Worm (Caenorhabditis elegans): ENCODE measurements around the gene far-1.
A peak's percentile ranks its signal among the peaks of the same experiment; 100 is the strongest.

The far-1 gene

DNA sequence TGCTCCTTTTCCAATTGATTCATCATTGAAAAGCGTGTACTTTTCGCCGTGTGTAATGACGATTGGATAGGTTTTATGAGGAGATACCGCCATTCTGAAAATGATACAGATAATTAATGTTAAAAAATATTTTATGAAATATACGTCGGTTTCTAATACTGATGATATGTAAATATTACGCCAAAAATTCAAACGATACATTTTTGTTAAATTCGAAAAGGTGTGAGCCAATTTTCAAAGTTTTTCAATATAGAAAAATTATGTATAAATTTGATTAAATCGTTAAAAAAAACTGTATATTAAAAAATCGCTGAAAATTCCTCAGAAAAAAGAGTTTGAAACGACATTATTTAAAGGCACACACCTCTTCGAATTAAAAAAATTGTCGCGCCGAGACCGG lies 30.4 kb downstream of the far-1 start, which contains the start of gene ikke-1:
Gene ikke-1, minus strand, starts transcription at position 101 of the 400 bp plus-strand sequence.
- no peak for TF ChIP-seq nhr-28 (tag; optimal IDR thresholded peaks at IDR 0.05)
- TF ChIP-seq nhr-76 (tag; optimal IDR thresholded peaks at IDR 0.05), result no peak
- no peak for TF ChIP-seq lsy-2 (tag; optimal IDR thresholded peaks at IDR 0.05)
- no peak for TF ChIP-seq snpc-4 (tag; optimal IDR thresholded peaks at IDR 0.05)
- TF ChIP-seq tbx-8 (GFP tag; optimal IDR thresholded peaks at IDR 0.05), result no peak
- no peak for TF ChIP-seq blmp-1 (tag; optimal IDR thresholded peaks at IDR 0.05)
- TF ChIP-seq nhr-2 (tag; optimal IDR thresholded peaks at IDR 0.05), result peak; percentile 11
- no peak for TF ChIP-seq flh-1 (GFP tag; optimal IDR thresholded peaks at IDR 0.05)
- no peak for TF ChIP-seq unc-62 (GFP tag; optimal IDR thresholded peaks at IDR 0.05)

- TF ChIP-seq hlh-1 (tag; optimal IDR thresholded peaks at IDR 0.05), result no peak
- TF ChIP-seq nhr-12 (tag; optimal IDR thresholded peaks at IDR 0.05), result no peak
- no peak for TF ChIP-seq pha-4 (tag; optimal IDR thresholded peaks at IDR 0.05)
- TF ChIP-seq nhr-76 (tag; optimal IDR thresholded peaks at IDR 0.05), result no peak
- no peak for TF ChIP-seq bed-3 (GFP tag; optimal IDR thresholded peaks at IDR 0.05)
- TF ChIP-seq M03D4.4 (tag; optimal IDR thresholded peaks at IDR 0.05), result no peak
- no peak for TF ChIP-seq ceh-39 (tag; optimal IDR thresholded peaks at IDR 0.05)
- no peak for TF ChIP-seq snpc-4 (tag; optimal IDR thresholded peaks at IDR 0.05)
- TF ChIP-seq ceh-83 (GFP tag; optimal IDR thresholded peaks at IDR 0.05), result no peak
- TF ChIP-seq sptf-1 (tag; optimal IDR thresholded peaks at IDR 0.05), result no peak
- TF ChIP-seq mls-2 (tag; optimal IDR thresholded peaks at IDR 0.05), result no peak
- no peak for TF ChIP-seq blmp-1 (tag; optimal IDR thresholded peaks at IDR 0.05)
- no peak for TF ChIP-seq mep-1 (tag; optimal IDR thresholded peaks at IDR 0.05)
- TF ChIP-seq tbx-8 (GFP tag; optimal IDR thresholded peaks at IDR 0.05), result no peak
- no peak for TF ChIP-seq lsy-2 (tag; optimal IDR thresholded peaks at IDR 0.05)
- no peak for TF ChIP-seq ztf-11 (tag; optimal IDR thresholded peaks at IDR 0.05)
- TF ChIP-seq unc-120 (tag; optimal IDR thresholded peaks at IDR 0.05; ENCODE audit: poor library complexity, severe bottlenecking), result no peak
- no peak for TF ChIP-seq elt-1 (tag; optimal IDR thresholded peaks at IDR 0.05; ENCODE audit: borderline replicate concordance, insufficient read depth)
Measured at ce11 chrIII:9047260-9047659, 33.7 kb downstream of the far-1 start.

- TF ChIP-seq drap-1 (GFP tag; optimal IDR thresholded peaks at IDR 0.05) (no peak), mls-2 (tag; optimal IDR thresholded peaks at IDR 0.05) (no peak), unc-62 (GFP tag; optimal IDR thresholded peaks at IDR 0.05) (no peak), snpc-4 (tag; optimal IDR thresholded peaks at IDR 0.05) (no peak), cnd-1 (tag; optimal IDR thresholded peaks at IDR 0.05) (no peak), nhr-76 (tag; optimal IDR thresholded peaks at IDR 0.05) (no peak), flh-1 (GFP tag; optimal IDR thresholded peaks at IDR 0.05) (no peak), lsy-2 (tag; optimal IDR thresholded peaks at IDR 0.05) (no peak), nhr-12 (tag; optimal IDR thresholded peaks at IDR 0.05) (no peak), hlh-1 (tag; optimal IDR thresholded peaks at IDR 0.05) (no peak), ham-2 (GFP tag; optimal IDR thresholded peaks at IDR 0.05) (no peak), ceh-83 (GFP tag; optimal IDR thresholded peaks at IDR 0.05) (no peak), blmp-1 (tag; optimal IDR thresholded peaks at IDR 0.05) (no peak), elt-1 (tag; optimal IDR thresholded peaks at IDR 0.05; ENCODE audit: borderline replicate concordance, insufficient read depth) (no peak), tbx-8 (GFP tag; optimal IDR thresholded peaks at IDR 0.05) (no peak), unc-39 (tag; optimal IDR thresholded peaks at IDR 0.05) (no peak), ztf-11 (tag; optimal IDR thresholded peaks at IDR 0.05) (no peak), nhr-2 (tag; optimal IDR thresholded peaks at IDR 0.05) (no peak)
Measured at ce11 chrIII:9045838-9046237, 35.1 kb downstream of the far-1 start, which contains the start of gene R107.2. TSS of gene R107.2 (minus strand) at chrIII:9045938.

- TF ChIP-seq unc-39 (tag; optimal IDR thresholded peaks at IDR 0.05) (no peak), lin-13 (tag; optimal IDR thresholded peaks at IDR 0.05) (no peak), mab-5 (tag; optimal IDR thresholded peaks at IDR 0.05) (no peak), nhr-12 (tag; optimal IDR thresholded peaks at IDR 0.05) (no peak), bed-3 (GFP tag; optimal IDR thresholded peaks at IDR 0.05) (no peak), unc-62 (GFP tag; optimal IDR thresholded peaks at IDR 0.05) (no peak), unc-120 (tag; optimal IDR thresholded peaks at IDR 0.05; ENCODE audit: poor library complexity, severe bottlenecking) (no peak), nhr-76 (tag; optimal IDR thresholded peaks at IDR 0.05) (no peak), ceh-43 (GFP tag; optimal IDR thresholded peaks at IDR 0.05) (no peak), M03D4.4 (tag; optimal IDR thresholded peaks at IDR 0.05) (no peak), elt-3 (tag; optimal IDR thresholded peaks at IDR 0.05) (no peak), sptf-1 (tag; optimal IDR thresholded peaks at IDR 0.05) (no peak), ceh-39 (tag; optimal IDR thresholded peaks at IDR 0.05) (no peak), flh-1 (GFP tag; optimal IDR thresholded peaks at IDR 0.05) (no peak), ceh-83 (GFP tag; optimal IDR thresholded peaks at IDR 0.05) (no peak)
Measured at ce11 chrIII:9043200-9043599, 37.8 kb downstream of the far-1 start, which contains the start of gene nac-2. TSS of gene nac-2 (minus strand) at chrIII:9043300.

- TF ChIP-seq ceh-43 (GFP tag; optimal IDR thresholded peaks at IDR 0.05) (no peak), hlh-1 (tag; optimal IDR thresholded peaks at IDR 0.05) (no peak), unc-120 (tag; optimal IDR thresholded peaks at IDR 0.05; ENCODE audit: poor library complexity, severe bottlenecking) (no peak), snpc-4 (tag; optimal IDR thresholded peaks at IDR 0.05) (no peak), ces-1 (GFP tag; optimal IDR thresholded peaks at IDR 0.05) (no peak), M03D4.4 (tag; optimal IDR thresholded peaks at IDR 0.05) (no peak), tbx-8 (GFP tag; optimal IDR thresholded peaks at IDR 0.05) (no peak), mab-5 (tag; optimal IDR thresholded peaks at IDR 0.05) (no peak), ceh-39 (tag; optimal IDR thresholded peaks at IDR 0.05) (no peak)
Measured at ce11 chrIII:9037658-9038057, 43.3 kb downstream of the far-1 start, which contains the start of gene R107.9. TSS of gene R107.9 (plus strand) at chrIII:9037958.

Data from whole organism, mixed stage, embryonic.